Worm (Caenorhabditis elegans): ENCODE results near the gene cest-3.

DNA sequence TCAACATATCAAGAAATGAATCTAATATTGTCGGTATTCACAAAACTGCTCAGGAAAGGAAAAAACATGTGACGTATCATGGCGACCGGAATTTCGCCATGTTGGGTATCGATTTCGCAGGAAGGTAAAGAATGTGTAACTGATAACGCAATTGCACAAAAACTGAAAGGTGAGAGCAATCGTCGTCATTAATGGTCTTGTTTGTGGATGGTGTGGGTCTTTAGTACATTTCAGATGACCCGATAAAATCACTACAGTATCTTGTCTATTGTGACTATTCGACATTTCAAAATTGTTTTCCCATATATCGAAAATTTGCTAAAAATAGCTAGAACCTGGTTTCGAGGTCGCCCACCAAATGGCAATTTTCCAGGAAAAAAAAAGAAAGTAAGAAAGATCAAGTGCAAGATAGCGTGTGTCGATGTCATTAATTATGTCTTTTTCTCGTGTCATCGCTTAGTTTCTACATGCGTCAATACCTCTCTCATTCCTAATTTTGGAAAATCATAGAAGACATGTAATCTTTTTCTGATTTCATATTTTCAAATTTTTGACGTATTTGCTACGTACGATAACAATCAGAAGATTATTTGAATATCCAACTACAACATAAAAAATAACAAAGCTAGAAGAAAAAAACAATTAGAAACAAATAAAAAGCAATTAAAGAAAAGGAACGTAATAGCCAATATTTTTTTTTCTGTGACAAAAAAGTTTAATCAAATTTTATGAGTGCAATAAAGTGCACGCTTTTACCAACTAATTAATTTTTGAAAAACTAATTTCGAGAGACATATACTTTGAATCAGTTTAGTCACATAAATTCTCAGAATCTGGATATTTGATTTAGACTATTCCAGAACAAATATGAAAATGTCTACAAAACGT is 31.1 kb upstream of the cest-3 start:
- no peak for TF ChIP-seq W03F9.2 (tag; optimal IDR thresholded peaks at IDR 0.05)
- no peak for TF ChIP-seq him-1 (tag; optimal IDR thresholded peaks at IDR 0.05)
